Worm (Caenorhabditis elegans): ENCODE results near the gene clp-6.

DNA sequence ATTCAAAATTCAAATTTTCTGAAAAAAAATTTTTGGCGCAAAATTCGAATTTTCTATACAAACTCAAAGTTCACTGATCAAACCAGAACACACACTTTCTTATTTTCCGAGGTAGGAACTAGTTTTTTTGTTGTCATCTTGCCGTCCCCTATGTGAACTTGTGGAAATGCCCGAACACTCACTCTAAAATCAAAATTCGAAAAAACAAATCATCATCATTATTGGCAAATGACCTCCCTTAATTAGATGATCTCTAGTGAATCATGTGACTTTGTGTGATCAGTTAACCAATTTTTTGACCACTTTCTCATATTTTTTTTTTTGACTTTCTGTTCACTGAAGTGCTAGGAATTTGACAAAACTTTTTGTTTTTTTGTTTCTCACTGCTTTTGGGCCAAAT is 17.6 kb upstream of the clp-6 start:
- TF ChIP-seq snpc-4 (tag; optimal IDR thresholded peaks at IDR 0.05) (no peak), mab-5 (tag; optimal IDR thresholded peaks at IDR 0.05) (no peak), unc-120 (tag; optimal IDR thresholded peaks at IDR 0.05; ENCODE audit: poor library complexity, severe bottlenecking) (no peak), ztf-11 (tag; optimal IDR thresholded peaks at IDR 0.05) (no peak), lin-13 (tag; optimal IDR thresholded peaks at IDR 0.05) (no peak), unc-62 (GFP tag; optimal IDR thresholded peaks at IDR 0.05) (no peak), zip-8 (tag; optimal IDR thresholded peaks at IDR 0.05) (no peak), nhr-237 (tag; optimal IDR thresholded peaks at IDR 0.05) (no peak), nhr-76 (tag; optimal IDR thresholded peaks at IDR 0.05) (no peak), nhr-12 (tag; optimal IDR thresholded peaks at IDR 0.05) (no peak), lsy-2 (tag; optimal IDR thresholded peaks at IDR 0.05) (no peak), unc-39 (tag; optimal IDR thresholded peaks at IDR 0.05) (no peak)

All from whole organism, mixed stage, embryonic.